Worm (Caenorhabditis elegans) whole organism, L4/young adult: Measurements from ENCODE around the gene C13F10.5.

Experiments
- W03F9.2 ChIP-seq: fragments of 150-350 bp; optimal IDR thresholded peaks from 2 replicates; lab custom pipeline; 2014; ENCODE audit warnings: missing biosample characterization, missing genetic modification characterization
- him-1 ChIP-seq: sonication (generic microtip); optimal IDR thresholded peaks from 2 replicates; lab custom pipeline; 2016; ENCODE audit warnings: missing genotype, missing genetic modification reagents, missing genetic modification characterization, missing compliant biosample characterization

ce11 chrV:7197036-7197435 is 21.9 kb downstream of the C13F10.5 start:
- TF ChIP-seq him-1 (tag; lab: Kevin White, UChicago): no peak
- no peak for TF ChIP-seq W03F9.2 (tag; lab: Kevin White, UChicago)
